Worm (Caenorhabditis elegans) whole organism, midembryonic: ENCODE results near the gene F54C4.4.
A peak's percentile ranks its signal among the peaks of the same experiment; 100 is the strongest.

Source experiments
- T22C8.4 ChIP-seq: fragments of 200-800 bp; sonication (Bioruptor generic); IDR thresholded peaks from 2 replicates; pipeline ENCODE4 v1.3.6; 2022; ENCODE audit warnings: missing genetic modification characterization, missing compliant biosample characterization
- flt-1 ChIP-seq: fragments of 200-800 bp; sonication (Bioruptor generic); IDR thresholded peaks from 2 replicates; pipeline ENCODE4 v1.3.6; 2022; ENCODE audit warnings: missing genetic modification characterization, missing compliant biosample characterization
- klf-2 ChIP-seq: fragments of 200-800 bp; sonication (Bioruptor generic); conservative IDR thresholded peaks from 2 replicates; pipeline ENCODE4 v1.3.6; 2022; ENCODE audit warnings: missing genetic modification reagents, missing genetic modification characterization, missing compliant biosample characterization
- ref-1 ChIP-seq: fragments of 200-800 bp; sonication (Bioruptor generic); conservative IDR thresholded peaks from 2 replicates; pipeline ENCODE4 v1.3.6; 2022; ENCODE audit warnings: missing genetic modification reagents, missing genetic modification characterization, missing compliant biosample characterization
- tab-1 ChIP-seq: fragments of 200-800 bp; sonication (Bioruptor generic); IDR thresholded peaks from 2 replicates; pipeline ENCODE4 v1.3.6; 2022; ENCODE audit warnings: missing genetic modification characterization, missing compliant biosample characterization
- ztf-23 ChIP-seq: fragments of 200-800 bp; sonication (Bioruptor generic); IDR thresholded peaks from 2 replicates; pipeline ENCODE4 v1.3.6; 2022; ENCODE audit warnings: missing genetic modification reagents, missing genetic modification characterization, missing compliant biosample characterization

DNA sequence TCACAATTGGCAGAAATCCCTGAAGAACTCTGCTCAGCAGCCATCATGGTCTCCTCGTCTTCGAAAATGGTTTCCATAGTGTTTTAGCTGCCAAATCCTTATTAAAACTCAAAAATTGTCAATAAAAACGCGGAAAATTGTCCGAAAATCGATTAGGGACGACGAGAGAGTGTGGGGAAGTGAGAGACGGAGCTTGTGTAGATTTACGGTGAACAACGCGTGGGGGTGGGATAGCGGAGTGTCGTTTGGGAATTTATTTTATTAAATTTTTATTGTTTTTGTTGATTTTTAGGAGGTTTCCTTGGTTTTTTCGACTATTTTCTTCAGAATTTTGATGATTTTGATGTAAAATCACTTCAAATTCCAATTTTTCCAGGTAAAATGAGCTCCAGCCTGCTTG lies at the start of gene F54C4.4, which contains the start of gene mrpl-40:
- TF ChIP-seq tab-1 (GFP tag; lab: Robert Waterston, UW) = no peak
- no peak for TF ChIP-seq flt-1 (GFP tag; lab: Robert Waterston, UW)
- TF ChIP-seq klf-2 (GFP tag; lab: Robert Waterston, UW) = no peak
- TF ChIP-seq T22C8.4 (GFP tag; lab: Robert Waterston, UW) = peak; percentile 86
- TF ChIP-seq ztf-23 = no peak
- TF ChIP-seq ref-1 (GFP tag; lab: Robert Waterston, UW) = no peak
